Worm (Caenorhabditis elegans) whole organism, L1 larva: ENCODE data around the gene cpr-2.

Source experiments
- C34B4.2 ChIP-seq: sonication (generic microtip); optimal IDR thresholded peaks from 2 replicates; lab custom pipeline; 2017; ENCODE audit warnings: mild to moderate bottlenecking, missing genetic modification characterization, missing compliant biosample characterization
- hlh-4 ChIP-seq: sonication (generic microtip); optimal IDR thresholded peaks from 2 replicates; lab custom pipeline; 2016; ENCODE audit warnings: mild to moderate bottlenecking, missing genetic modification characterization, missing compliant biosample characterization
- lin-39 ChIP-seq: fragments of 150-350 bp; optimal IDR thresholded peaks from 2 replicates; lab custom pipeline; 2014; ENCODE audit warnings: missing biosample characterization, missing genetic modification reagents, missing genetic modification characterization
- mep-1 ChIP-seq: fragments of 150-350 bp; optimal IDR thresholded peaks from 2 replicates; lab custom pipeline; 2014; ENCODE audit warnings: missing biosample characterization, missing genetic modification characterization
- nhr-12 ChIP-seq: sonication (generic microtip); optimal IDR thresholded peaks from 2 replicates; lab custom pipeline; 2017; ENCODE audit warnings: missing biosample characterization, missing genetic modification characterization
- nhr-77 ChIP-seq: fragments of 150-350 bp; optimal IDR thresholded peaks from 2 replicates; lab custom pipeline; 2014; ENCODE audit warnings: missing biosample characterization, missing genetic modification characterization
- ztf-4 ChIP-seq: fragments of 150-350 bp; optimal IDR thresholded peaks from 2 replicates; lab custom pipeline; 2014; ENCODE audit warnings: missing biosample characterization, missing genetic modification characterization

DNA sequence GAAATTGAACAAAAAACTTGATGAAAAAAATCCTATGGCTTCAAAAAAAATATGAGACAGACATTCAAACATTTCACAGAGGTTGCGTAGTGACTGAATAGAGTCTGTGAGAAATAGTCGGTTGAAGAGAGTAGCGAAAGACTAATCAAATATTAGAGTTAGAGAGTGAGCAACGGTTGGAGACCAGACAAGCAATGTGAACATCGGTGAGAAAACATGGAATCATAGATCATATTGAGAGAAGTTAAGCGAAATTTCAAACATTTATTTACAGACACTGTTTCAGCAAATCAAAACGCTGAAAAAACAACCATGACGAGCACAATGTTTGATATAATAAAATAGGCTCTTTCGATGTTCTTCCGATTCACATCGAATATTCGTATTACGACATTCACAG, 27.2 kb downstream of the cpr-2 start:
- TF ChIP-seq ztf-4 (tag; lab: Kevin White, UChicago) (no peak), nhr-77 (tag; lab: Kevin White, UChicago) (no peak), hlh-4 (tag; lab: Kevin White, UChicago) (no peak), lin-39 (tag; lab: Kevin White, UChicago) (no peak), mep-1 (tag; lab: Kevin White, UChicago) (no peak), nhr-12 (tag; lab: Kevin White, UChicago) (no peak), C34B4.2 (tag; lab: Kevin White, UChicago) (no peak)
